Worm (Caenorhabditis elegans): ENCODE measurements around the gene rol-3.

Gene rol-3

DNA sequence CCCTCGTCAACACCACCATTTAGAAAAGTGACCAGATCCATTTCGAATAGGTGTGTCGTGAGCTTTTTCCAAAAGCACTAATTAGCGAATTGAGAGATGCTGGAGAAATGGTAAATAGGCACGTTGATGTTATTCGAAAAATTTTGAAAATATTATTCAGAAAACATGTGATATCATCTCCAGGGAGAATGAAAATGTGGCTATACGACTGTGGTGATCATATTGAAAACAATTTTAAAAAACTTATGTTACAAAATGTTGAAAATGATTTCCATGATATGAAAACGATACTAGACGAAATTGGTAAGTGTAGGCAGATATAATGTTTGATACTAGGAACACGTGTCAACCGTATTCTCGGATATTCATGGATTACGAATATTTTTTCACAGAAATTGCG, 11.4 kb downstream of the rol-3 start, which contains the start of gene K07C11.10:
Gene K07C11.10 (minus strand): TSS at position 101 of the 400 bp plus-strand sequence.
- TF ChIP-seq skn-1 (tag; optimal IDR thresholded peaks at IDR 0.05) (no peak), nhr-129 (tag; optimal IDR thresholded peaks at IDR 0.05) (no peak), elt-1 (tag; optimal IDR thresholded peaks at IDR 0.05) (no peak), lin-39 (tag; optimal IDR thresholded peaks at IDR 0.05) (no peak), F13H6.1 (tag; optimal IDR thresholded peaks at IDR 0.05) (no peak)

DNA sequence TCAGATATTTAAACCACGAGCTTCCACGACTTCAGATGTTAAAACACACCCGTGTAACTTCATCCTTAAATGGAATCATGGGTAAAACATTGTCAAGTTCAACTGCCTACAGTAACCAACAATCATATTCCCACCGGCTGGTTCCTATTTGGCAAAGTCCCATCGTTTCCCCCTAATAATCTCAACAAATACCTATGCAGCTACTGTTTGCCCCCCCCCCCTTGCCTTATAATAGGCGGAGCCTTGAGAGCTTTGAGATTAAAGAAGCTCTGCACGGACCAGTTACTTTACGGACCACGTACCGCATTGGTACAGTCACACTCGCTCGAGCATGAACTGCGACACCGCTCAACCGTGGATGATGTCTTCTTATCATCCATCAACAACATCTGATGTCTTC, 13.6 kb downstream of the rol-3 start, which contains the start of gene pax-1:
Gene pax-1 (plus strand): TSS at position 301 of the 400 bp plus-strand sequence.
- no peak for TF ChIP-seq sma-3 (GFP tag; optimal IDR thresholded peaks at IDR 0.05)
- TF ChIP-seq nhr-25 (tag; optimal IDR thresholded peaks at IDR 0.05) = no peak
- TF ChIP-seq fos-1 (tag; optimal IDR thresholded peaks at IDR 0.05) = no peak
- TF ChIP-seq ztf-11 (tag; optimal IDR thresholded peaks at IDR 0.05) = no peak
- no peak for TF ChIP-seq unc-62 (GFP tag; optimal IDR thresholded peaks at IDR 0.05)
- no peak for TF ChIP-seq R02D3.7 (tag; optimal IDR thresholded peaks at IDR 0.05)
- no peak for TF ChIP-seq sem-4 (tag; optimal IDR thresholded peaks at IDR 0.05)
- TF ChIP-seq lin-11 (tag; optimal IDR thresholded peaks at IDR 0.05) = no peak

- TF ChIP-seq mdl-1 (tag; optimal IDR thresholded peaks at IDR 0.05) (no peak), Y55F3AM.14 (GFP tag; optimal IDR thresholded peaks at IDR 0.05) (no peak), sma-3 (GFP tag; optimal IDR thresholded peaks at IDR 0.05) (no peak), nhr-12 (tag; optimal IDR thresholded peaks at IDR 0.05) (no peak), R02D3.7 (tag; optimal IDR thresholded peaks at IDR 0.05) (no peak), egl-27 (tag; optimal IDR thresholded peaks at IDR 0.05) (no peak), nhr-77 (tag; optimal IDR thresholded peaks at IDR 0.05) (no peak), skn-1 (tag; optimal IDR thresholded peaks at IDR 0.05) (no peak), dmd-4 (tag; optimal IDR thresholded peaks at IDR 0.05) (no peak), nhr-21 (tag; optimal IDR thresholded peaks at IDR 0.05) (no peak)
Observed at ce11 chrV:8223417-8223816, 14.8 kb downstream of the rol-3 start.

ce11 chrV:8221083-8221538, 17.1 kb downstream of the rol-3 start, which contains the start of the genes cogc-6 and air-1:
cogc-6 (minus strand) TSS chrV:8221316.
air-1 (plus strand) TSS chrV:8221488.
- TF ChIP-seq R02D3.7 (tag; optimal IDR thresholded peaks at IDR 0.05) = no peak
- peak; percentile 11 for TF ChIP-seq snpc-4 (tag; optimal IDR thresholded peaks at IDR 0.05)
- TF ChIP-seq sma-3 (GFP tag; optimal IDR thresholded peaks at IDR 0.05) = no peak
- peak in 1 of 2 experiments; percentile 41 for TF ChIP-seq lsy-2 (tag; optimal IDR thresholded peaks at IDR 0.05)
- TF ChIP-seq mdl-1 (tag; optimal IDR thresholded peaks at IDR 0.05) = no peak
- TF ChIP-seq mbf-1 (tag; optimal IDR thresholded peaks at IDR 0.05) = no peak
- no peak for TF ChIP-seq ZK546.5 (tag; optimal IDR thresholded peaks at IDR 0.05)
- no peak for TF ChIP-seq nhr-6 (tag; optimal IDR thresholded peaks at IDR 0.05)
- TF ChIP-seq nhr-77 (tag; optimal IDR thresholded peaks at IDR 0.05) = no peak
- peak; percentile 53 for TF ChIP-seq gmeb-1 (tag; optimal IDR thresholded peaks at IDR 0.05)
- TF ChIP-seq fos-1 (tag; optimal IDR thresholded peaks at IDR 0.05) = no peak
- peak; percentile 48 for TF ChIP-seq C34F6.9 (tag; optimal IDR thresholded peaks at IDR 0.05)
- no peak for TF ChIP-seq ztf-1 (GFP tag; conservative IDR thresholded peaks at IDR 0.05)
- TF ChIP-seq blmp-1 (tag; optimal IDR thresholded peaks at IDR 0.05; ENCODE audit: insufficient read depth) = no peak
- TF ChIP-seq crh-2 (tag; optimal IDR thresholded peaks at IDR 0.05) = peak; percentile 88
- no peak for TF ChIP-seq nhr-237 (tag; optimal IDR thresholded peaks at IDR 0.05)
- peak; percentile 44 for TF ChIP-seq nhr-129 (tag; optimal IDR thresholded peaks at IDR 0.05)
- no peak for TF ChIP-seq mab-5 (tag; optimal IDR thresholded peaks at IDR 0.05)
- peak; percentile 34 for TF ChIP-seq unc-55 (GFP tag; optimal IDR thresholded peaks at IDR 0.05)
- TF ChIP-seq unc-62 (GFP tag; optimal IDR thresholded peaks at IDR 0.05) = no peak
- TF ChIP-seq lin-39 (tag; optimal IDR thresholded peaks at IDR 0.05) = no peak
- no peak for TF ChIP-seq ceh-16 (tag; optimal IDR thresholded peaks at IDR 0.05)
- TF ChIP-seq peb-1 (tag; optimal IDR thresholded peaks at IDR 0.05) = no peak

DNA sequence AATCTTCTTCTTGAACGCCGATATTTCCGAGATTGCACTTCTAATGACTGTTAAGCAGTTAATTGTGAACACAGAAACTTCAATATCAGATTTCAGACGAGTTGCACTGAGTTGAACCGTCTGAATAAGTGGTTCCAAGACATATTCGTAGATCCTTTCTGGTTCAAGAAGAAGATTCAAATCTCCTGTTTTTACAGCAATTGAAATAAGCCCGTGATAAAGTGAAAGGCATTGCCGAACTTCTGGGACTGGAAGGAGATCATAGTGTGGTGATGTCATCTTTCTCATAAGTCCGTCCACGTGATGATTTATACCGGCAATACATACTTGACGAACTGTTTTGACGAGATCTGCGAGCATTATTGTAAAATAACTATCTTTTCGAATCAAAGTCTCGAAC, 18.7 kb downstream of the rol-3 start:
- no peak for TF ChIP-seq nhr-10 (tag; optimal IDR thresholded peaks at IDR 0.05)
- TF ChIP-seq zag-1 (tag; optimal IDR thresholded peaks at IDR 0.05) = no peak
- no peak for TF ChIP-seq nhr-12 (tag; optimal IDR thresholded peaks at IDR 0.05)
- TF ChIP-seq ZK546.5 (tag; optimal IDR thresholded peaks at IDR 0.05) = no peak

Data from whole organism, L2 larva.